Worm (Caenorhabditis elegans): ENCODE measurements around the gene swsn-7.

DNA sequence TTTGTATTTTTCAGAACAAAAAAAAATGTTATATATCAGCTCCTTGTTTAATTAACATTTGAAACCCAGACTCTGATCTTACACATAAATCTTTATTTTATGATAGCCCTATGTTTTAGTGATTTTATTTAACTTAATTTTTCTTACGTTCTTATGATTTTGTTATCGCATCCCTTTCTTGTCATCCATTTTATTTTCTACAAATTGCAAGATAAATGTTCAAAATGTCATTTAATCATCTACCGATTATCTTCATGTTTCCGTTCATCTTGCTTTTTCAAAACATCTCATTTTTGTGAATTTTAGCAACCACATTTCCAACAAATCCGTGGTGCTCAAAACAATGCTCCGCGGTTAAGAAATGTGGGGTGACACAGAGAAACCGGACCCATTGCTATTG, 51.3 kb downstream of the swsn-7 start, which contains the start of gene DH11.5:
- TF ChIP-seq ama-1 (optimal IDR thresholded peaks at IDR 0.05) (no peak), ceh-28 (tag; optimal IDR thresholded peaks at IDR 0.05) (no peak), elt-1 (tag; optimal IDR thresholded peaks at IDR 0.05) (no peak), ztf-4 (tag; optimal IDR thresholded peaks at IDR 0.05) (no peak), nhr-28 (tag; optimal IDR thresholded peaks at IDR 0.05) (no peak), elt-2 (tag; optimal IDR thresholded peaks at IDR 0.05) (no peak), ceh-16 (tag; optimal IDR thresholded peaks at IDR 0.05) (no peak), nhr-12 (tag; optimal IDR thresholded peaks at IDR 0.05) (no peak), tbx-2 (tag; optimal IDR thresholded peaks at IDR 0.05) (no peak), ztf-11 (tag; optimal IDR thresholded peaks at IDR 0.05) (no peak)
